Fruit fly (Drosophila melanogaster) whole organism, embryonic: ENCODE results near the gene Pkg21D.

Experiments used
- Atf-2 ChIP-seq: fragments of 200-800 bp; sonication (Bioruptor generic); optimal IDR thresholded peaks from 2 replicates; lab custom pipeline; 2016; ENCODE audit warnings: missing biosample characterization, missing genetic modification characterization
- CG1024 ChIP-seq: fragments of 200-800 bp; sonication (Bioruptor generic); IDR thresholded peaks from 2 replicates; pipeline ENCODE4 v1.3.6; 2022; ENCODE audit warnings: missing biosample characterization, missing genetic modification characterization
- CG10267 ChIP-seq: fragments of 200-800 bp; sonication (Bioruptor generic); optimal IDR thresholded peaks from 2 replicates; lab custom pipeline; 2018; ENCODE audit warnings: missing biosample characterization, mild to moderate bottlenecking, missing genetic modification characterization, moderate library complexity
- CG12744 ChIP-seq: fragments of 200-800 bp; sonication (Bioruptor generic); optimal IDR thresholded peaks from 2 replicates; lab custom pipeline; 2016; ENCODE audit warnings: missing biosample characterization, missing genetic modification characterization
- CG12769 ChIP-seq: fragments of 200-800 bp; sonication (Bioruptor generic); optimal IDR thresholded peaks from 2 replicates; lab custom pipeline; 2019; ENCODE audit warnings: missing biosample characterization, mild to moderate bottlenecking, missing genetic modification characterization, moderate library complexity
- CG13624 ChIP-seq: fragments of 200-800 bp; sonication (Bioruptor generic); optimal IDR thresholded peaks from 2 replicates; lab custom pipeline; 2016; ENCODE audit warnings: missing biosample characterization, missing genetic modification characterization
- CG14710 ChIP-seq: fragments of 200-800 bp; sonication (Bioruptor generic); optimal IDR thresholded peaks from 3 replicates; lab custom pipeline; 2019; ENCODE audit warnings: missing biosample characterization, mild to moderate bottlenecking, missing genetic modification characterization, moderate library complexity
- CG15073 ChIP-seq: fragments of 200-800 bp; sonication (Bioruptor generic); optimal IDR thresholded peaks from 2 replicates; lab custom pipeline; 2016; ENCODE audit warnings: missing biosample characterization, missing genetic modification characterization
- CG15479 ChIP-seq: fragments of 200-800 bp; sonication (Bioruptor generic); optimal IDR thresholded peaks from 3 replicates; lab custom pipeline; 2019; ENCODE audit warnings: missing biosample characterization, mild to moderate bottlenecking, missing genetic modification characterization, moderate library complexity
- CG16813 ChIP-seq: fragments of 200-800 bp; sonication (Bioruptor generic); IDR thresholded peaks from 3 replicates; pipeline ENCODE4 v1.3.6; 2022; ENCODE audit warnings: missing biosample characterization, missing genetic modification characterization; ENCODE audit not compliant: partially characterized antibody
- CG17186 ChIP-seq: fragments of 200-800 bp; sonication (Bioruptor generic); optimal IDR thresholded peaks from 3 replicates; lab custom pipeline; 2017; ENCODE audit warnings: missing biosample characterization, missing genetic modification reagents, missing genetic modification characterization
- CG17568 ChIP-seq: fragments of 200-800 bp; sonication (Bioruptor generic); optimal IDR thresholded peaks from 2 replicates; lab custom pipeline; 2018; ENCODE audit warnings: missing biosample characterization, mild to moderate bottlenecking, missing genetic modification characterization, moderate library complexity
- CG17912 ChIP-seq: fragments of 200-800 bp; sonication (Bioruptor generic); optimal IDR thresholded peaks from 2 replicates; lab custom pipeline; 2018; ENCODE audit warnings: missing biosample characterization, mild to moderate bottlenecking, missing genetic modification characterization
- CG18476 ChIP-seq: fragments of 200-800 bp; sonication (Bioruptor generic); optimal IDR thresholded peaks from 2 replicates; lab custom pipeline; 2016; ENCODE audit warnings: missing biosample characterization, mild to moderate bottlenecking, missing genetic modification characterization
- CG18619 ChIP-seq: fragments of 200-800 bp; sonication (Bioruptor generic); optimal IDR thresholded peaks from 3 replicates; lab custom pipeline; 2017; ENCODE audit warnings: missing biosample characterization, mild to moderate bottlenecking, missing genetic modification characterization
- CG2116 ChIP-seq: fragments of 200-800 bp; sonication (Bioruptor generic); optimal IDR thresholded peaks from 3 replicates; lab custom pipeline; 2018; ENCODE audit warnings: missing biosample characterization, mild to moderate bottlenecking, missing genetic modification characterization
- CG2120 ChIP-seq: fragments of 200-800 bp; sonication (Bioruptor generic); optimal IDR thresholded peaks from 3 replicates; lab custom pipeline; 2016; ENCODE audit warnings: missing biosample characterization, missing genetic modification characterization
- CG2889 ChIP-seq: fragments of 200-800 bp; sonication (Bioruptor generic); IDR thresholded peaks from 3 replicates; pipeline ENCODE4 v1.3.6; 2022; ENCODE audit warnings: missing biosample characterization, missing genetic modification characterization
- CG32532 ChIP-seq: fragments of 200-800 bp; sonication (Bioruptor generic); IDR thresholded peaks from 2 replicates; pipeline ENCODE4 v1.3.6; 2022; ENCODE audit warnings: missing biosample characterization, missing genetic modification characterization
- CG33213 ChIP-seq: fragments of 200-800 bp; sonication (Bioruptor generic); optimal IDR thresholded peaks from 3 replicates; lab custom pipeline; 2016; ENCODE audit warnings: missing biosample characterization, missing genetic modification characterization
- CG4404 ChIP-seq: fragments of 200-800 bp; sonication (Bioruptor generic); IDR thresholded peaks from 2 replicates; pipeline ENCODE4 v1.3.6; 2022; ENCODE audit warnings: missing biosample characterization, missing genetic modification characterization
- CG4617 ChIP-seq: fragments of 200-800 bp; sonication (Bioruptor generic); optimal IDR thresholded peaks from 3 replicates; lab custom pipeline; 2016; ENCODE audit warnings: missing biosample characterization, missing genetic modification characterization, borderline replicate concordance
- CG4854 ChIP-seq: fragments of 200-800 bp; sonication (Bioruptor generic); optimal IDR thresholded peaks from 2 replicates; lab custom pipeline; 2016; ENCODE audit warnings: missing biosample characterization, missing genetic modification characterization, inconsistent platforms
- CG5245 ChIP-seq: fragments of 200-800 bp; sonication (Bioruptor generic); optimal IDR thresholded peaks from 3 replicates; lab custom pipeline; 2016; ENCODE audit warnings: missing biosample characterization, missing genetic modification characterization
- CG7745 ChIP-seq: fragments of 200-800 bp; sonication (Bioruptor generic); optimal IDR thresholded peaks from 2 replicates; lab custom pipeline; 2018; ENCODE audit warnings: missing biosample characterization, mild to moderate bottlenecking, missing genetic modification characterization, moderate library complexity
- CG7928 ChIP-seq: fragments of 200-800 bp; sonication (Bioruptor generic); optimal IDR thresholded peaks from 2 replicates; lab custom pipeline; 2017; ENCODE audit warnings: missing biosample characterization, mild to moderate bottlenecking, missing genetic modification characterization
- CG7987 ChIP-seq: fragments of 200-800 bp; sonication (Bioruptor generic); optimal IDR thresholded peaks from 2 replicates; lab custom pipeline; 2018; ENCODE audit warnings: missing biosample characterization, mild to moderate bottlenecking, missing genetic modification characterization, moderate library complexity
- D19A ChIP-seq: fragments of 200-800 bp; optimal IDR thresholded peaks from 3 replicates; lab custom pipeline; 2019; ENCODE audit warnings: missing biosample characterization, mild to moderate bottlenecking, missing genetic modification characterization, moderate library complexity
- Dad ChIP-seq: fragments of 200-800 bp; sonication (Bioruptor generic); optimal IDR thresholded peaks from 3 replicates; lab custom pipeline; 2016; ENCODE audit warnings: missing biosample characterization, missing genetic modification characterization
- Dp ChIP-seq: fragments of 200-800 bp; sonication (Bioruptor generic); optimal IDR thresholded peaks from 2 replicates; lab custom pipeline; 2018; ENCODE audit warnings: missing biosample characterization, mild to moderate bottlenecking, missing genetic modification characterization, moderate library complexity
- Poxn ChIP-seq: fragments of 200-800 bp; sonication (Bioruptor generic); IDR thresholded peaks from 2 replicates; pipeline ENCODE4 v1.3.6; 2022; ENCODE audit warnings: missing biosample characterization, missing genetic modification characterization
- Sin3A ChIP-seq: fragments of >200 bp; optimal IDR thresholded peaks from 2 replicates; lab custom pipeline; 2018
- abd-A ChIP-seq: fragments of 200-800 bp; sonication (Bioruptor generic); optimal IDR thresholded peaks from 3 replicates; lab custom pipeline; 2019; ENCODE audit warnings: missing biosample characterization, mild to moderate bottlenecking, missing genetic modification characterization, moderate library complexity
- br ChIP-seq: fragments of >200 bp; optimal IDR thresholded peaks from 2 replicates; lab custom pipeline; 2017
- chinmo ChIP-seq: fragments of 200-800 bp; sonication (Bioruptor generic); IDR thresholded peaks from 4 replicates; pipeline ENCODE4 v1.3.6; 2022; ENCODE audit warnings: missing biosample characterization, missing genetic modification characterization; ENCODE audit not compliant: partially characterized antibody
- dm ChIP-seq: fragments of 200-800 bp; sonication (Bioruptor generic); optimal IDR thresholded peaks from 3 replicates; lab custom pipeline; 2016; ENCODE audit warnings: missing biosample characterization, missing genetic modification characterization
- esg ChIP-seq: fragments of 200-800 bp; sonication (Bioruptor generic); conservative IDR thresholded peaks from 2 replicates; pipeline ENCODE4 v1.3.6; 2022; ENCODE audit warnings: missing biosample characterization, missing genetic modification characterization
- grau ChIP-seq: fragments of 200-800 bp; optimal IDR thresholded peaks from 3 replicates; lab custom pipeline; 2019; ENCODE audit warnings: missing biosample characterization, mild to moderate bottlenecking, missing genetic modification characterization, moderate library complexity
- gro ChIP-seq: fragments of 200-800 bp; sonication (Bioruptor generic); optimal IDR thresholded peaks from 2 replicates; lab custom pipeline; 2016; ENCODE audit warnings: missing biosample characterization, missing genetic modification characterization
- inv ChIP-seq: fragments of 200-800 bp; sonication (Bioruptor generic); IDR thresholded peaks from 2 replicates; pipeline ENCODE4 v1.3.6; 2022; ENCODE audit warnings: missing biosample characterization, missing genetic modification characterization; ENCODE audit not compliant: partially characterized antibody
- lab ChIP-seq: fragments of 200-800 bp; sonication (Bioruptor generic); optimal IDR thresholded peaks from 3 replicates; lab custom pipeline; 2017; ENCODE audit warnings: missing biosample characterization, missing genetic modification characterization, mild to moderate bottlenecking, moderate library complexity, missing genetic modification reagents
- pfk ChIP-seq: fragments of 200-800 bp; sonication (Bioruptor generic); optimal IDR thresholded peaks from 2 replicates; lab custom pipeline; 2018; ENCODE audit warnings: missing biosample characterization, mild to moderate bottlenecking, missing genetic modification characterization, moderate library complexity
- pros ChIP-seq: fragments of 200-800 bp; sonication (Bioruptor generic); optimal IDR thresholded peaks from 3 replicates; lab custom pipeline; 2019; ENCODE audit warnings: missing biosample characterization, mild to moderate bottlenecking, missing genetic modification characterization, moderate library complexity
- sim ChIP-seq: fragments of 200-800 bp; sonication (Bioruptor generic); IDR thresholded peaks from 2 replicates; pipeline ENCODE4 v1.3.6; 2022; ENCODE audit warnings: missing biosample characterization, missing genetic modification characterization
- slou ChIP-seq: fragments of 200-800 bp; sonication (Bioruptor generic); optimal IDR thresholded peaks from 3 replicates; lab custom pipeline; 2016; ENCODE audit warnings: missing biosample characterization, missing genetic modification characterization
- ssp ChIP-seq: fragments of 200-800 bp; sonication (Bioruptor generic); IDR thresholded peaks from 2 replicates; pipeline ENCODE4 v1.3.6; 2022; ENCODE audit warnings: missing biosample characterization, missing genetic modification characterization
- sug ChIP-seq: fragments of 200-800 bp; optimal IDR thresholded peaks from 2 replicates; lab custom pipeline; 2019; ENCODE audit warnings: missing biosample characterization, mild to moderate bottlenecking, missing genetic modification characterization, moderate library complexity
- trem ChIP-seq: fragments of 200-800 bp; optimal IDR thresholded peaks from 3 replicates; lab custom pipeline; 2019; ENCODE audit warnings: missing biosample characterization, mild to moderate bottlenecking, missing genetic modification characterization, moderate library complexity
- usp ChIP-seq: fragments of >200 bp; optimal IDR thresholded peaks from 2 replicates; lab custom pipeline; 2017; ENCODE audit warnings: missing biosample characterization, missing genetic modification characterization
- wdn ChIP-seq: fragments of 200-800 bp; sonication (Bioruptor generic); IDR thresholded peaks from 2 replicates; pipeline ENCODE4 v1.3.6; 2022; ENCODE audit warnings: missing biosample characterization, missing genetic modification characterization

Gene Pkg21D

dm6 chr2L:821242-821985 lies 30.8 kb upstream of the Pkg21D start, which contains the start of gene CG3662 (continued):
- TF ChIP-seq CG17568 (no peak), CG7928 (no peak), CG2889 (GFP tag; lab: Robert Waterston, UW) (no peak), CG4404 (GFP tag; lab: Robert Waterston, UW) (no peak), CG17912 (GFP tag; lab: Kevin White, UChicago) (no peak), abd-A (tag; lab: Kevin White, UChicago) (no peak), CG4617 (peak; percentile 87), chinmo (GFP tag; lab: Robert Waterston, UW) (0 out of 4 replicates have a peak, but pooled peaks have one; percentile 27), CG1024 (GFP tag; lab: Robert Waterston, UW) (no peak), CG14710 (tag; lab: Kevin White, UChicago) (peak; percentile 63), usp (GFP tag; lab: Kevin White, UChicago) (no peak), pfk (GFP tag; lab: Kevin White, UChicago) (no peak), br (lab: Kevin White, UChicago) (no peak), CG4854 (GFP tag; lab: Kevin White, UChicago) (no peak), CG7745 (tag; lab: Kevin White, UChicago) (no peak), CG17186 (GFP tag; lab: Kevin White, UChicago) (peak; percentile 83), sim (GFP tag; lab: Robert Waterston, UW) (no peak), Poxn (GFP tag; lab: Robert Waterston, UW) (no peak), CG15479 (GFP tag; lab: Kevin White, UChicago) (peak; percentile 81), esg (no peak), CG13624 (GFP tag; lab: Kevin White, UChicago) (peak; percentile 97), Sin3A (lab: Kevin White, UChicago) (peak; percentile 46), grau (tag; lab: Kevin White, UChicago) (peak; percentile 19), dm (GFP tag; lab: Kevin White, UChicago) (no peak), CG12769 (tag; lab: Kevin White, UChicago) (no peak), CG16813 (GFP tag; lab: Robert Waterston, UW) (no peak), trem (tag; lab: Kevin White, UChicago) (peak; percentile 76), CG18476 (GFP tag; lab: Kevin White, UChicago) (no peak), lab (GFP tag; lab: Kevin White, UChicago) (no peak), D19A (no peak), wdn (no peak), Dp (GFP tag; lab: Kevin White, UChicago) (peak; percentile 98), CG18619 (GFP tag; lab: Kevin White, UChicago) (no peak), CG10267 (tag; lab: Kevin White, UChicago) (peak; percentile 55), CG2116 (GFP tag; lab: Kevin White, UChicago) (peak; percentile 65), CG33213 (GFP tag; lab: Kevin White, UChicago) (peak; percentile 22), slou (no peak), CG7987 (peak; percentile 15), inv (GFP tag; lab: Robert Waterston, UW) (no peak), CG15073 (GFP tag; lab: Kevin White, UChicago) (no peak), ssp (GFP tag; lab: Robert Waterston, UW) (0 out of 2 replicates have a peak, but pooled peaks have one; percentile 9), sug (tag; lab: Kevin White, UChicago) (peak; percentile 36), Dad (no peak), CG32532 (GFP tag; lab: Robert Waterston, UW) (no peak), Atf-2 (GFP tag; lab: Kevin White, UChicago) (no peak), CG5245 (no peak), CG12744 (GFP tag; lab: Kevin White, UChicago) (no peak), pros (GFP tag; lab: Kevin White, UChicago) (no peak), gro (GFP tag; lab: Kevin White, UChicago) (peak; percentile 33), CG2120 (GFP tag; lab: Kevin White, UChicago) (peak; percentile 31)
